Fruit fly (Drosophila melanogaster): ENCODE measurements around the gene Prp39.

dm6 chr3R:28789317-28789716 lies 22.6 kb upstream of the Prp39 start, which contains the start of gene CG34295:
- TF ChIP-seq psq (optimal IDR thresholded peaks at IDR 0.05) (no peak), Myc (optimal IDR thresholded peaks at IDR 0.05) (no peak), ttk (optimal IDR thresholded peaks at IDR 0.05) (no peak)
